Fruit fly (Drosophila melanogaster) whole organism, pupa: Measurements from ENCODE around the gene yps.

Source experiments
- CG10348 ChIP-seq: fragments of 200-800 bp; sonication (Bioruptor generic); IDR thresholded peaks from 2 replicates; pipeline ENCODE4 v1.3.6; 2022; ENCODE audit warnings: missing biosample characterization, missing genetic modification characterization
- CG12605 ChIP-seq: fragments of 200-800 bp; sonication (Bioruptor generic); IDR thresholded peaks from 2 replicates; pipeline ENCODE4 v1.3.6; 2022; ENCODE audit warnings: missing biosample characterization, missing genetic modification characterization
- CG13204 ChIP-seq: fragments of 200-800 bp; sonication (Bioruptor generic); optimal IDR thresholded peaks from 2 replicates; lab custom pipeline; 2018; ENCODE audit warnings: missing biosample characterization, mild to moderate bottlenecking, missing genetic modification characterization, moderate library complexity
- CG14655 ChIP-seq: fragments of 200-800 bp; sonication (Bioruptor generic); optimal IDR thresholded peaks from 3 replicates; lab custom pipeline; 2017; ENCODE audit warnings: mild to moderate bottlenecking, missing biosample characterization, missing genetic modification reagents, missing genetic modification characterization
- CG34367 ChIP-seq: fragments of 200-800 bp; sonication (Bioruptor generic); optimal IDR thresholded peaks from 2 replicates; lab custom pipeline; 2018; ENCODE audit warnings: missing biosample characterization, mild to moderate bottlenecking, missing genetic modification characterization

DNA sequence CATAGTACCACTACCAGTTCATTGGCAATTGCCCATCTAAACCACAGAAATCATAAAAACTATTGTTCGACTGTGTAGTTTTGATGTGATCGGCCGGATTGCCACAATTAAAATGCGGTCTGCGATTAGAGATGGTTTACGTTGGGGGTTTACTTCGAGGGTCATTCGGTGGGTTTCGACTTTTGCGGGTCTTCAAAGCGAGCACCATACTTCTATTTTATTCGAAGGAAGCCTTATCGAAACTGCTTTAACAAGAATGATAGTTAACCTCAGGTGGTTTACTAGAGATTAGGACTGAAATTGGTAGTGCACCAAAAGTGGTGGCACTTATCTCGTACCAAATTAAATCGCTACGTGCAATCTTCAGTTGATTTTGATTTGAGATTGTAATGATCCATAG lies 47.0 kb downstream of the yps start:
- TF ChIP-seq CG14655 (GFP tag; lab: Kevin White, UChicago) (no peak), CG12605 (GFP tag; lab: Robert Waterston, UW) (no peak), CG10348 (GFP tag; lab: Robert Waterston, UW) (no peak), CG34367 (tag; lab: Kevin White, UChicago) (no peak), CG13204 (GFP tag; lab: Kevin White, UChicago) (no peak)
